Worm (Caenorhabditis elegans): ENCODE results near the gene Y57E12B.1.

DNA sequence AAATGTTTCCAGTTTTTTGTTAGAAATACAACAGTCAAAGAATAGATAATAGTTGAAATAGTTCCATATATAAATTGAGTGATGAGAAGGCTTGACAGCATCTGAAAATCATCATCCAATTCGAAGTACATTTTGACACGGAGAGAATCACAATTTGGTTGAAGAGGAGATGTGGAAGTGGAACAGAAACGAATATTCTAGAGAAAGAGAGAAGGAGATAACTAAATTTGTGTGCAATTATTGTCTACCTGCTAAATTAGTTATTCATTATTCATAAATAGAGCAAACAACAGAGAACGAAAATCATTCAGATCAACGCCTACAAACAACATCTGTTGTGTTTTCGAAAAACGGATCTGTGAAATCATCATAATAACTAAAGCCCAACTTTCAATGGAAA is 5.5 kb downstream of the Y57E12B.1 start, which contains the start of gene srg-31:
- TF ChIP-seq flt-1 (GFP tag; IDR thresholded peaks at IDR 0.05): no peak
- no peak for TF ChIP-seq tbx-11 (GFP tag; IDR thresholded peaks at IDR 0.05)
- TF ChIP-seq scrt-1 (GFP tag; IDR thresholded peaks at IDR 0.05): no peak
